Worm (Caenorhabditis elegans) whole organism, L1 larva: ENCODE measurements around the gene rab-14.

Experiments
- C16A3.4 ChIP-seq: fragments of 150-350 bp; optimal IDR thresholded peaks from 2 replicates; lab custom pipeline; 2014; ENCODE audit warnings: missing biosample characterization, missing genetic modification characterization
- C34B4.2 ChIP-seq: sonication (generic microtip); optimal IDR thresholded peaks from 2 replicates; lab custom pipeline; 2017; ENCODE audit warnings: mild to moderate bottlenecking, missing genetic modification characterization, missing compliant biosample characterization
- alr-1 ChIP-seq: fragments of 200-800 bp; sonication (Bioruptor generic); optimal IDR thresholded peaks from 2 replicates; lab custom pipeline; 2018; ENCODE audit warnings: borderline replicate concordance, mild to moderate bottlenecking, missing genetic modification characterization, missing compliant biosample characterization
- ama-1 ChIP-seq: fragments of 150-350 bp; optimal IDR thresholded peaks from 2 replicates; lab custom pipeline; 2014
- blmp-1 ChIP-seq: fragments of 150-350 bp; optimal IDR thresholded peaks from 2 replicates; lab custom pipeline; 2014; ENCODE audit warnings: missing biosample characterization, missing genetic modification characterization
- ceh-63 ChIP-seq: fragments of 200-800 bp; sonication (Bioruptor generic); optimal IDR thresholded peaks from 2 replicates; lab custom pipeline; 2018; ENCODE audit warnings: mild to moderate bottlenecking, missing genetic modification characterization, missing compliant biosample characterization
- ces-1 ChIP-seq: fragments of 150-350 bp; optimal IDR thresholded peaks from 2 replicates; lab custom pipeline; 2014; ENCODE audit warnings: missing biosample characterization, missing genetic modification reagents, missing genetic modification characterization
- dpl-1 ChIP-seq, 3 experiments: fragments of 150-350 bp in 2 of 3; sonication (generic microtip) in 1 of 3; optimal IDR thresholded peaks; 2 replicates each; lab custom pipeline; 2014 to 2017; ENCODE audit warnings: missing biosample characterization in 3 of 3, missing genetic modification characterization in 3 of 3, missing genetic modification reagents in 3 of 3
- egl-13 ChIP-seq: sonication (generic microtip); optimal IDR thresholded peaks from 2 replicates; lab custom pipeline; 2016; ENCODE audit warnings: missing genotype, missing genetic modification reagents, missing genetic modification characterization, missing compliant biosample characterization
- elt-2 ChIP-seq: sonication (generic microtip); optimal IDR thresholded peaks from 2 replicates; lab custom pipeline; 2016; ENCODE audit warnings: missing genetic modification characterization, mild to moderate bottlenecking, inconsistent platforms, missing compliant biosample characterization, missing genetic modification reagents
- fkh-10 ChIP-seq: sonication (generic microtip); optimal IDR thresholded peaks from 2 replicates; lab custom pipeline; 2017; ENCODE audit warnings: missing biosample characterization, missing genetic modification reagents, missing genetic modification characterization
- fkh-8 ChIP-seq: sonication (generic microtip); optimal IDR thresholded peaks from 2 replicates; lab custom pipeline; 2016; ENCODE audit warnings: mild to moderate bottlenecking, missing genetic modification characterization, missing compliant biosample characterization
- hpl-2 ChIP-seq: fragments of 150-350 bp; optimal IDR thresholded peaks from 2 replicates; lab custom pipeline; 2014; ENCODE audit warnings: missing biosample characterization, missing genetic modification reagents, missing genetic modification characterization
- jun-1 ChIP-seq: fragments of 150-350 bp; optimal IDR thresholded peaks from 2 replicates; lab custom pipeline; 2014; ENCODE audit warnings: missing biosample characterization, missing genetic modification reagents, missing genetic modification characterization
- lin-14 ChIP-seq: fragments of 200-800 bp; sonication (Bioruptor generic); optimal IDR thresholded peaks from 2 replicates; lab custom pipeline; 2018; ENCODE audit warnings: mild to moderate bottlenecking, missing genetic modification characterization, moderate library complexity, missing compliant biosample characterization
- lin-15B ChIP-seq: fragments of 150-350 bp; sonication (generic microtip); optimal IDR thresholded peaks from 3 replicates; lab custom pipeline; 2014; ENCODE audit warnings: missing biosample characterization, missing genetic modification characterization
- lin-35 ChIP-seq, 2 experiments: fragments of 150-350 bp; optimal IDR thresholded peaks; 2 replicates each; lab custom pipeline; 2014; ENCODE audit warnings: missing biosample characterization in 2 of 2, missing genetic modification characterization in 2 of 2, missing genetic modification reagents in 2 of 2
- mdl-1 ChIP-seq, 2 experiments: fragments of 150-350 bp; optimal IDR thresholded peaks; 2 replicates each; lab custom pipeline; 2014 to 2017; ENCODE audit warnings: missing biosample characterization in 2 of 2, missing genetic modification characterization in 2 of 2, inconsistent platforms in 1 of 2
- mep-1 ChIP-seq: fragments of 150-350 bp; optimal IDR thresholded peaks from 2 replicates; lab custom pipeline; 2014; ENCODE audit warnings: missing biosample characterization, missing genetic modification characterization
- nhr-19 ChIP-seq: fragments of 200-800 bp; sonication (Bioruptor generic); conservative IDR thresholded peaks from 2 replicates; pipeline ENCODE4 v1.3.6; 2022; ENCODE audit warnings: missing genetic modification characterization, missing compliant biosample characterization
- nhr-237 ChIP-seq: fragments of 150-350 bp; optimal IDR thresholded peaks from 2 replicates; lab custom pipeline; 2014; ENCODE audit warnings: missing biosample characterization, missing genetic modification characterization
- nhr-28 ChIP-seq: fragments of 150-350 bp; optimal IDR thresholded peaks from 2 replicates; lab custom pipeline; 2014; ENCODE audit warnings: missing biosample characterization, missing genetic modification characterization
- nhr-47 ChIP-seq: sonication (generic microtip); optimal IDR thresholded peaks from 2 replicates; lab custom pipeline; 2016; ENCODE audit warnings: mild to moderate bottlenecking, missing genetic modification characterization, moderate library complexity, missing compliant biosample characterization
- nhr-71 ChIP-seq: sonication (generic microtip); optimal IDR thresholded peaks from 2 replicates; lab custom pipeline; 2016; ENCODE audit warnings: mild to moderate bottlenecking, missing genetic modification characterization, moderate library complexity, missing compliant biosample characterization
- nhr-76 ChIP-seq: sonication (generic microtip); optimal IDR thresholded peaks from 2 replicates; lab custom pipeline; 2017; ENCODE audit warnings: missing biosample characterization, missing genetic modification characterization
- nhr-77 ChIP-seq: fragments of 150-350 bp; optimal IDR thresholded peaks from 2 replicates; lab custom pipeline; 2014; ENCODE audit warnings: missing biosample characterization, missing genetic modification characterization
- nhr-84 ChIP-seq: sonication (generic microtip); optimal IDR thresholded peaks from 2 replicates; lab custom pipeline; 2017; ENCODE audit warnings: missing biosample characterization, missing genetic modification characterization
- nhr-85 ChIP-seq: sonication (generic microtip); peaks from one replicate; lab custom pipeline; 2016; ENCODE audit warnings: missing genetic modification characterization, inconsistent platforms, missing compliant biosample characterization
- pag-3 ChIP-seq: sonication (generic microtip); optimal IDR thresholded peaks from 2 replicates; lab custom pipeline; 2017; ENCODE audit warnings: missing genetic modification characterization, mild to moderate bottlenecking, missing compliant biosample characterization, antibody characterized with exemption, borderline replicate concordance; ENCODE audit not compliant: insufficient read depth
- pax-3 ChIP-seq: fragments of 200-800 bp; sonication (Bioruptor generic); optimal IDR thresholded peaks from 2 replicates; lab custom pipeline; 2018; ENCODE audit warnings: mild to moderate bottlenecking, missing genetic modification characterization, moderate library complexity, missing compliant biosample characterization
- rnt-1 ChIP-seq: sonication (generic microtip); optimal IDR thresholded peaks from 2 replicates; lab custom pipeline; 2016; ENCODE audit warnings: mild to moderate bottlenecking, missing genetic modification characterization, moderate library complexity, missing compliant biosample characterization
- skn-1 ChIP-seq: fragments of 150-350 bp; optimal IDR thresholded peaks from 2 replicates; lab custom pipeline; 2014; ENCODE audit warnings: missing biosample characterization, missing genetic modification characterization
- snpc-4 ChIP-seq: fragments of 150-350 bp; optimal IDR thresholded peaks from 2 replicates; lab custom pipeline; 2014; ENCODE audit warnings: missing biosample characterization, missing genetic modification characterization
- snu-23 ChIP-seq: sonication (generic microtip); optimal IDR thresholded peaks from 2 replicates; lab custom pipeline; 2016; ENCODE audit warnings: missing genetic modification characterization, missing compliant biosample characterization
- sox-4 ChIP-seq: sonication (generic microtip); optimal IDR thresholded peaks from 2 replicates; lab custom pipeline; 2016; ENCODE audit warnings: missing genetic modification characterization, missing compliant biosample characterization
- sptf-1 ChIP-seq: fragments of 150-350 bp; optimal IDR thresholded peaks from 2 replicates; lab custom pipeline; 2014; ENCODE audit warnings: missing biosample characterization, missing genetic modification characterization
- sup-37 ChIP-seq: fragments of 200-800 bp; sonication (Bioruptor generic); optimal IDR thresholded peaks from 2 replicates; lab custom pipeline; 2018; ENCODE audit warnings: mild to moderate bottlenecking, missing genetic modification characterization, missing compliant biosample characterization
- swsn-7 ChIP-seq: sonication (generic microtip); optimal IDR thresholded peaks from 2 replicates; lab custom pipeline; 2016; ENCODE audit warnings: missing genetic modification characterization, missing compliant biosample characterization
- tbx-2 ChIP-seq: sonication (generic microtip); optimal IDR thresholded peaks from 2 replicates; lab custom pipeline; 2016; ENCODE audit warnings: missing genetic modification characterization, missing compliant biosample characterization
- tlp-1 ChIP-seq: fragments of 150-350 bp; optimal IDR thresholded peaks from 2 replicates; lab custom pipeline; 2014; ENCODE audit warnings: missing biosample characterization, missing genetic modification characterization
- unc-30 ChIP-seq: sonication (generic microtip); optimal IDR thresholded peaks from 2 replicates; lab custom pipeline; 2017; ENCODE audit warnings: missing biosample characterization, missing genetic modification characterization
- unc-86 ChIP-seq: sonication (generic microtip); optimal IDR thresholded peaks from 2 replicates; lab custom pipeline; 2016; ENCODE audit warnings: missing genetic modification characterization, missing compliant biosample characterization
- unc-98 ChIP-seq: fragments of 200-800 bp; sonication (Bioruptor generic); IDR thresholded peaks from 2 replicates; pipeline ENCODE4 v1.3.6; 2022; ENCODE audit warnings: missing genetic modification characterization, missing compliant biosample characterization
- ztf-11 ChIP-seq, 2 experiments: sonication (generic microtip); optimal IDR thresholded peaks; 2 replicates each; lab custom pipeline; 2016 to 2017; ENCODE audit warnings: missing genetic modification characterization in 2 of 2, missing biosample characterization in 1 of 2, missing compliant biosample characterization in 1 of 2
- ztf-4 ChIP-seq: fragments of 150-350 bp; optimal IDR thresholded peaks from 2 replicates; lab custom pipeline; 2014; ENCODE audit warnings: missing biosample characterization, missing genetic modification characterization

The rab-14 gene

DNA sequence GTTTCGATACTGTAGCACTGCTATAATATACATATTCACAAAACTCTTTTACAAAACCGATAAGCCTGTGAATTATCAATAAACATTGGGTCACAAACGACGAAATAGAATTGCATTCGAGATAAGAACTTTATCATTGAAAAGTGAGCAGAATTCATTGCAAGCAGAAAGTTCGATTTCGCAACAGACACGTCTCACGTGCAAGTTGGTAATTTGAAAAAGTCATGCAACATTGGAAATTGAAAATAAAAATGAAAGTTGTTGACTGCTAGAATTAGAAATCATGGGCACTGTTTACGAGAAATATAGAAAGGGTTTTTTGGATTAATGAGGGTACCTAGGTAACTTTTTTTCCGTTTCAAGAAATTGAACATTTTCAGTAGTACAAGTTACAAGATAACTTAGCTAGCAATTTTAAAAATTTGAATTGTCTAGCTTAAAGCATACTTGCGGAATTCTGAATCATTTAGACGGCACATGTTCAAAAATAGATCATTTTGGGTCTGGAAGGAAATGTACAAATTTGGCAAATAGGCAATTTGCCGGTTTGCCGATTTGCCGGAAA, 4.2 kb upstream of the rab-14 start (continued):
- TF ChIP-seq mep-1 (tag; lab: Kevin White, UChicago) (peak; percentile 45), pax-3 (tag; lab: Kevin White, UChicago) (peak; percentile 51), nhr-28 (tag; lab: Kevin White, UChicago) (no peak), nhr-237 (tag; lab: Kevin White, UChicago) (no peak), nhr-19 (0 out of 2 replicates have a peak, but pooled peaks have one; percentile 18), sox-4 (tag; lab: Kevin White, UChicago) (no peak), unc-30 (no peak), lin-15B (tag; lab: Kevin White, UChicago) (no peak), ztf-11 (tag; optimal IDR thresholded peaks at IDR 0.05; lab: Kevin White, UChicago) (no peak), egl-13 (tag; lab: Kevin White, UChicago) (no peak), nhr-85 (tag; lab: Kevin White, UChicago) (peak; percentile 18), lin-14 (GFP tag; lab: Kevin White, UChicago) (peak; percentile 60), sptf-1 (tag; lab: Kevin White, UChicago) (no peak), elt-2 (tag; lab: Kevin White, UChicago) (peak; percentile 99), hpl-2 (GFP tag; lab: Kevin White, UChicago) (peak; percentile 84), tlp-1 (tag; lab: Kevin White, UChicago) (no peak), skn-1 (tag; lab: Kevin White, UChicago) (peak; percentile 63), ama-1 (lab: Kevin White, UChicago) (peak; percentile 42), swsn-7 (tag; lab: Kevin White, UChicago) (no peak), snu-23 (GFP tag; lab: Kevin White, UChicago) (peak; percentile 55), rnt-1 (tag; lab: Kevin White, UChicago) (no peak), blmp-1 (tag; lab: Kevin White, UChicago) (peak; percentile 46), unc-98 (no peak), nhr-84 (tag; lab: Kevin White, UChicago) (no peak), snpc-4 (peak; percentile 37), nhr-77 (tag; lab: Kevin White, UChicago) (no peak), pag-3 (tag; lab: Kevin White, UChicago) (no peak), jun-1 (tag; lab: Kevin White, UChicago) (peak; percentile 66), tbx-2 (tag; lab: Kevin White, UChicago) (no peak), mdl-1 (tag; optimal IDR thresholded peaks at IDR 0.05; lab: Kevin White, UChicago) (peak in 1 of 2 experiments; percentile 83), fkh-8 (tag; lab: Kevin White, UChicago) (peak; percentile 72), alr-1 (tag; lab: Kevin White, UChicago) (no peak), nhr-71 (tag; lab: Kevin White, UChicago) (peak; percentile 78), ztf-4 (tag; lab: Kevin White, UChicago) (peak; percentile 44), ceh-63 (GFP tag; lab: Kevin White, UChicago) (no peak), C34B4.2 (no peak), nhr-76 (tag; lab: Kevin White, UChicago) (no peak), dpl-1 (GFP tag; optimal IDR thresholded peaks at IDR 0.05; lab: Kevin White, UChicago) (peak in 1 of 3 experiments; percentile 7), fkh-10 (no peak), ces-1 (GFP tag; lab: Kevin White, UChicago) (no peak), sup-37 (GFP tag; lab: Kevin White, UChicago) (no peak), unc-86 (tag; lab: Kevin White, UChicago) (no peak), nhr-47 (tag; lab: Kevin White, UChicago) (peak; percentile 52), lin-35 (GFP tag; optimal IDR thresholded peaks at IDR 0.05; lab: Kevin White, UChicago) (peak in 1 of 2 experiments; percentile 79), C16A3.4 (tag; lab: Kevin White, UChicago) (peak; percentile 31)
